Worm (Caenorhabditis elegans) whole organism, L2 larva: Measurements from ENCODE around the gene T08E11.1.

ENCODE experiments used
- egl-27 ChIP-seq: sonication (generic microtip); optimal IDR thresholded peaks from 3 replicates; lab custom pipeline; 2017; ENCODE audit warnings: missing biosample characterization, missing genetic modification reagents, missing genetic modification characterization
- skn-1 ChIP-seq: sonication (generic microtip); optimal IDR thresholded peaks from 2 replicates; lab custom pipeline; 2017; ENCODE audit warnings: missing biosample characterization, missing genetic modification characterization
- snpc-4 ChIP-seq: fragments of 150-350 bp; optimal IDR thresholded peaks from 2 replicates; lab custom pipeline; 2014; ENCODE audit warnings: missing biosample characterization, missing genetic modification characterization
- zag-1 ChIP-seq: fragments of 150-350 bp; optimal IDR thresholded peaks from 2 replicates; lab custom pipeline; 2014; ENCODE audit warnings: missing biosample characterization, missing genetic modification characterization

DNA sequence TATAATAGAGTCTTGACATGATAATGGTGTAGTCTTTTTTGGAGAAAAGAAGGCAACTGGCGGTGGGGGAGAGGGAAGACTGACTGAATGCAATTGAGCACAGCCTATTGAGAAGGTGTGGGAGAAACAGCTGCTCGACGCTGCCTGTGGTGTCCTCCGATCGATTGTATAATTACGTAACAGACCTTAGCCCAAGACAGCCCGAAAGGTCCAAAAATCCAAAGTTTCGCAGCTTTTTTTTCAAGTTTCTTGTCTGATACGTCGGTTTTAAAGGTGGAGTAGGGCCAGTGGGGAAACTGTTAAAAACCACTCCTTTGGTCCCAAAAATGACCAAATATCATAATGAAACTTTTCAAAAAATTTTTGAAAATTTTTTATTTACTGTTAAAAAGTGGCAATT, 48.2 kb upstream of the T08E11.1 start, which contains the start of the genes C08F1.6 and fbxb-13:
- TF ChIP-seq snpc-4 (tag; lab: Kevin White, UChicago): no peak
- no peak for TF ChIP-seq zag-1 (tag; lab: Kevin White, UChicago)
- no peak for TF ChIP-seq skn-1 (tag; lab: Kevin White, UChicago)
- TF ChIP-seq egl-27: no peak
